Fruit fly (Drosophila melanogaster) S2 (cell line): Measurements from ENCODE around the gene CG31687.

Experiments
- CG8478 ChIP-seq: fragments of >200 bp; optimal IDR thresholded peaks from 2 replicates; lab custom pipeline; 2018
- CTCF ChIP-seq, 2 experiments: fragments of >200 bp; optimal IDR thresholded peaks; 2 replicates each; lab custom pipeline; 2018

- TF ChIP-seq CG8478 (lab: Kevin White, UChicago) = no peak
- TF ChIP-seq CTCF (optimal IDR thresholded peaks at IDR 0.05; lab: Kevin White, UChicago) = no peak
These were observed 28.7 kb downstream of the CG31687 start for dm6 chr2L:20478549-20479238.
